Worm (Caenorhabditis elegans) whole organism, late embryonic: ENCODE results near the gene W06H8.6.
A peak's percentile ranks its signal among the peaks of the same experiment; 100 is the strongest.

ENCODE experiments used
- F13H6.1 ChIP-seq: sonication (generic microtip); optimal IDR thresholded peaks from 2 replicates; lab custom pipeline; 2016; ENCODE audit warnings: missing genetic modification characterization, missing compliant biosample characterization
- ahr-1 ChIP-seq: sonication (generic microtip); optimal IDR thresholded peaks from 2 replicates; lab custom pipeline; 2016; ENCODE audit warnings: missing genetic modification characterization, missing compliant biosample characterization
- ceh-18 ChIP-seq: sonication (generic microtip); optimal IDR thresholded peaks from 2 replicates; lab custom pipeline; 2016; ENCODE audit warnings: missing genetic modification characterization, missing compliant biosample characterization
- ceh-19 ChIP-seq: fragments of 200-800 bp; sonication (Bioruptor generic); optimal IDR thresholded peaks from 2 replicates; lab custom pipeline; 2018; ENCODE audit warnings: mild to moderate bottlenecking, missing genetic modification characterization, missing compliant biosample characterization
- ceh-2 ChIP-seq: sonication (generic microtip); optimal IDR thresholded peaks from 2 replicates; lab custom pipeline; 2016; ENCODE audit warnings: missing genotype, missing genetic modification characterization, missing compliant biosample characterization
- ceh-22 ChIP-seq: sonication (generic microtip); optimal IDR thresholded peaks from 2 replicates; lab custom pipeline; 2017; ENCODE audit warnings: missing biosample characterization, missing genetic modification characterization
- ceh-24 ChIP-seq: sonication (generic microtip); optimal IDR thresholded peaks from 2 replicates; lab custom pipeline; 2016; ENCODE audit warnings: mild to moderate bottlenecking, missing genetic modification characterization, missing compliant biosample characterization
- ceh-34 ChIP-seq: sonication (generic microtip); optimal IDR thresholded peaks from 2 replicates; lab custom pipeline; 2016; ENCODE audit warnings: mild to moderate bottlenecking, missing genetic modification characterization, missing compliant biosample characterization
- ceh-45 ChIP-seq: fragments of 200-800 bp; sonication (Bioruptor generic); IDR thresholded peaks from 2 replicates; pipeline ENCODE4 v1.3.6; 2022; ENCODE audit warnings: missing genetic modification reagents, missing genetic modification characterization, missing compliant biosample characterization
- ceh-6 ChIP-seq: fragments of 200-800 bp; sonication (Bioruptor generic); optimal IDR thresholded peaks from 2 replicates; lab custom pipeline; 2018; ENCODE audit warnings: mild to moderate bottlenecking, missing genetic modification characterization, missing compliant biosample characterization
- che-1 ChIP-seq: sonication (generic microtip); optimal IDR thresholded peaks from 2 replicates; lab custom pipeline; 2016; ENCODE audit warnings: mild to moderate bottlenecking, missing genetic modification characterization, missing compliant biosample characterization
- dmd-4 ChIP-seq: sonication (generic microtip); optimal IDR thresholded peaks from 2 replicates; lab custom pipeline; 2016; ENCODE audit warnings: borderline replicate concordance, missing genetic modification characterization, missing compliant biosample characterization
- elt-2 ChIP-seq: sonication (generic microtip); optimal IDR thresholded peaks from 2 replicates; lab custom pipeline; 2016; ENCODE audit warnings: missing genetic modification reagents, missing genetic modification characterization, missing compliant biosample characterization
- eyg-1 ChIP-seq: sonication (generic microtip); optimal IDR thresholded peaks from 2 replicates; lab custom pipeline; 2016; ENCODE audit warnings: missing genotype, missing genetic modification characterization, missing compliant biosample characterization
- gmeb-2 ChIP-seq: sonication (generic microtip); optimal IDR thresholded peaks from 2 replicates; lab custom pipeline; 2016; ENCODE audit warnings: missing genetic modification characterization, inconsistent platforms, missing compliant biosample characterization
- hlh-30 ChIP-seq: sonication (generic microtip); optimal IDR thresholded peaks from 2 replicates; lab custom pipeline; 2017; ENCODE audit warnings: antibody characterized with exemption, missing genetic modification characterization, missing compliant biosample characterization; ENCODE audit not compliant: insufficient read depth
- hlh-6 ChIP-seq: sonication (generic microtip); optimal IDR thresholded peaks from 2 replicates; lab custom pipeline; 2016; ENCODE audit warnings: missing genotype, missing genetic modification characterization, missing compliant biosample characterization
- hlh-8 ChIP-seq: sonication (generic microtip); optimal IDR thresholded peaks from 2 replicates; lab custom pipeline; 2016; ENCODE audit warnings: missing genotype, missing genetic modification characterization, missing compliant biosample characterization
- lin-11 ChIP-seq: fragments of 200-800 bp; sonication (Bioruptor generic); optimal IDR thresholded peaks from 2 replicates; lab custom pipeline; 2018; ENCODE audit warnings: mild to moderate bottlenecking, missing genetic modification characterization, missing compliant biosample characterization
- nfya-1 ChIP-seq: sonication (generic microtip); optimal IDR thresholded peaks from 2 replicates; lab custom pipeline; 2017; ENCODE audit warnings: missing genetic modification characterization, mild to moderate bottlenecking, missing compliant biosample characterization, antibody characterized with exemption, moderate library complexity
- nhr-11 ChIP-seq: fragments of 150-350 bp; optimal IDR thresholded peaks from 2 replicates; lab custom pipeline; 2014; ENCODE audit warnings: missing biosample characterization, missing genetic modification characterization
- odd-2 ChIP-seq: sonication (generic microtip); optimal IDR thresholded peaks from 2 replicates; lab custom pipeline; 2017; ENCODE audit warnings: antibody characterized with exemption, mild to moderate bottlenecking, missing genetic modification characterization, missing compliant biosample characterization
- pat-9 ChIP-seq: fragments of 200-800 bp; sonication (Bioruptor generic); optimal IDR thresholded peaks from 2 replicates; lab custom pipeline; 2018; ENCODE audit warnings: mild to moderate bottlenecking, missing genetic modification characterization, moderate library complexity, missing compliant biosample characterization
- pax-1 ChIP-seq: fragments of 150-350 bp; optimal IDR thresholded peaks from 2 replicates; lab custom pipeline; 2014; ENCODE audit warnings: missing biosample characterization, missing genetic modification characterization
- pha-2 ChIP-seq: sonication (generic microtip); optimal IDR thresholded peaks from 2 replicates; lab custom pipeline; 2017; ENCODE audit warnings: mild to moderate bottlenecking, missing genetic modification characterization, missing compliant biosample characterization
- pqm-1 ChIP-seq: sonication (generic microtip); optimal IDR thresholded peaks from 2 replicates; lab custom pipeline; 2016; ENCODE audit warnings: missing genetic modification characterization, missing compliant biosample characterization
- ref-2 ChIP-seq: sonication (generic microtip); optimal IDR thresholded peaks from 2 replicates; lab custom pipeline; 2016; ENCODE audit warnings: missing genetic modification characterization, missing compliant biosample characterization
- sdc-2 ChIP-seq: sonication (generic microtip); optimal IDR thresholded peaks from 2 replicates; lab custom pipeline; 2016; ENCODE audit warnings: missing genotype, missing genetic modification characterization, missing compliant biosample characterization
- sox-2 ChIP-seq: fragments of 200-800 bp; sonication (Bioruptor generic); IDR thresholded peaks from 2 replicates; pipeline ENCODE4 v1.3.6; 2022; ENCODE audit warnings: missing genetic modification reagents, missing genetic modification characterization, missing compliant biosample characterization
- syd-9 ChIP-seq: sonication (generic microtip); optimal IDR thresholded peaks from 2 replicates; lab custom pipeline; 2016; ENCODE audit warnings: mild to moderate bottlenecking, missing genetic modification characterization, moderate library complexity, missing compliant biosample characterization
- ttx-3 ChIP-seq: sonication (generic microtip); optimal IDR thresholded peaks from 2 replicates; lab custom pipeline; 2016; ENCODE audit warnings: missing genetic modification reagents, missing genetic modification characterization, missing compliant biosample characterization
- unc-86 ChIP-seq: sonication (generic microtip); optimal IDR thresholded peaks from 2 replicates; lab custom pipeline; 2016; ENCODE audit warnings: missing genetic modification characterization, missing compliant biosample characterization
- ztf-16 ChIP-seq: sonication (generic microtip); optimal IDR thresholded peaks from 2 replicates; lab custom pipeline; 2017; ENCODE audit warnings: missing genetic modification characterization, missing compliant biosample characterization

Gene W06H8.6

ce11 chrV:6214465-6214864 lies 12.3 kb downstream of the W06H8.6 start:
- no peak for TF ChIP-seq ref-2 (tag; lab: Kevin White, UChicago)
- TF ChIP-seq pha-2 (tag; lab: Kevin White, UChicago) = no peak
- no peak for TF ChIP-seq che-1 (tag; lab: Kevin White, UChicago)
- TF ChIP-seq lin-11 (tag; lab: Kevin White, UChicago) = no peak
- TF ChIP-seq nfya-1 = no peak

ce11 chrV:6213845-6214244 lies 13.0 kb downstream of the W06H8.6 start:
- peak; percentile 5 for TF ChIP-seq hlh-30 (tag; lab: Kevin White, UChicago)
- TF ChIP-seq unc-86 (tag; lab: Kevin White, UChicago) = no peak
- peak; percentile 19 for TF ChIP-seq nfya-1
- TF ChIP-seq ref-2 (tag; lab: Kevin White, UChicago) = no peak
- no peak for TF ChIP-seq pqm-1 (tag; lab: Kevin White, UChicago)

ce11 chrV:6213216-6213735 lies 13.5 kb downstream of the W06H8.6 start:
- no peak for TF ChIP-seq ztf-16
- no peak for TF ChIP-seq sox-2
- TF ChIP-seq ceh-34 (tag; lab: Kevin White, UChicago) = no peak

ce11 chrV:6212566-6212965 lies 14.2 kb downstream of the W06H8.6 start:
- TF ChIP-seq hlh-8 (tag; lab: Kevin White, UChicago) (no peak), dmd-4 (tag; lab: Kevin White, UChicago) (no peak), pat-9 (tag; lab: Kevin White, UChicago) (no peak), hlh-6 (no peak), ceh-19 (no peak), F13H6.1 (tag; lab: Kevin White, UChicago) (no peak), gmeb-2 (no peak), ceh-22 (tag; lab: Kevin White, UChicago) (no peak), syd-9 (tag; lab: Kevin White, UChicago) (no peak), ahr-1 (tag; lab: Kevin White, UChicago) (no peak), nfya-1 (no peak), ceh-24 (tag; lab: Kevin White, UChicago) (no peak), ceh-18 (tag; lab: Kevin White, UChicago) (no peak), ceh-45 (GFP tag; lab: Robert Waterston, UW) (no peak), eyg-1 (tag; lab: Kevin White, UChicago) (no peak), ttx-3 (tag; lab: Kevin White, UChicago) (no peak), nhr-11 (tag; lab: Kevin White, UChicago) (no peak), odd-2 (tag; lab: Kevin White, UChicago) (no peak), ref-2 (tag; lab: Kevin White, UChicago) (no peak), ceh-6 (no peak)

ce11 chrV:6211509-6211908 lies 15.3 kb downstream of the W06H8.6 start:
- TF ChIP-seq elt-2 (tag; lab: Kevin White, UChicago) = no peak
- no peak for TF ChIP-seq ahr-1 (tag; lab: Kevin White, UChicago)
- no peak for TF ChIP-seq pax-1 (tag; lab: Kevin White, UChicago)
- TF ChIP-seq hlh-8 (tag; lab: Kevin White, UChicago) = no peak
- TF ChIP-seq ceh-45 (GFP tag; lab: Robert Waterston, UW) = no peak
- no peak for TF ChIP-seq ceh-2 (tag; lab: Kevin White, UChicago)
- TF ChIP-seq sdc-2 (tag; lab: Kevin White, UChicago) = no peak
- no peak for TF ChIP-seq sox-2
